Worm (Caenorhabditis elegans): ENCODE data around the gene wee-1.3.

The wee-1.3 gene

ce11 chrII:9716417-9717039, at the start of gene wee-1.3 (continued):
- TF ChIP-seq dve-1 (tag; optimal IDR thresholded peaks at IDR 0.05) (peak; percentile 22), pha-2 (tag; optimal IDR thresholded peaks at IDR 0.05) (no peak), ceh-31 (tag; optimal IDR thresholded peaks at IDR 0.05) (peak; percentile 54), C38D4.7 (GFP tag; optimal IDR thresholded peaks at IDR 0.05) (no peak), madf-2 (tag; optimal IDR thresholded peaks at IDR 0.05) (no peak), ets-4 (tag; optimal IDR thresholded peaks at IDR 0.05) (no peak), ceh-18 (tag; optimal IDR thresholded peaks at IDR 0.05) (no peak), unc-86 (tag; optimal IDR thresholded peaks at IDR 0.05) (no peak), ceh-30 (tag; optimal IDR thresholded peaks at IDR 0.05) (peak; percentile 18), K02D7.2 (tag; optimal IDR thresholded peaks at IDR 0.05) (no peak), npax-4 (tag; optimal IDR thresholded peaks at IDR 0.05) (no peak), ztf-16 (tag; optimal IDR thresholded peaks at IDR 0.05) (peak; percentile 28), elt-4 (tag; optimal IDR thresholded peaks at IDR 0.05) (no peak), tbx-2 (tag; optimal IDR thresholded peaks at IDR 0.05) (peak; percentile 18)

ce11 chrII:9764696-9765095, 48.4 kb upstream of the wee-1.3 start:
- TF ChIP-seq hlh-6 (tag; optimal IDR thresholded peaks at IDR 0.05) (no peak), unc-55 (GFP tag; optimal IDR thresholded peaks at IDR 0.05) (peak; percentile 62), ceh-9 (tag; optimal IDR thresholded peaks at IDR 0.05) (no peak), elt-4 (tag; optimal IDR thresholded peaks at IDR 0.05) (no peak)

ce11 chrII:9759382-9759781, 43.1 kb upstream of the wee-1.3 start:
- TF ChIP-seq hlh-8 (tag; optimal IDR thresholded peaks at IDR 0.05): no peak
- no peak for TF ChIP-seq pqm-1 (tag; optimal IDR thresholded peaks at IDR 0.05)
- no peak for TF ChIP-seq ztf-16 (tag; optimal IDR thresholded peaks at IDR 0.05)
- no peak for TF ChIP-seq hlh-30 (tag; optimal IDR thresholded peaks at IDR 0.05; ENCODE audit: insufficient read depth)
- no peak for TF ChIP-seq T23F11.4 (GFP tag; optimal IDR thresholded peaks at IDR 0.05)
- no peak for TF ChIP-seq K09A11.1 (tag; optimal IDR thresholded peaks at IDR 0.05; ENCODE audit: insufficient read depth)
- TF ChIP-seq ceh-19 (GFP tag; optimal IDR thresholded peaks at IDR 0.05): no peak
- TF ChIP-seq lin-11 (tag; optimal IDR thresholded peaks at IDR 0.05): no peak
- TF ChIP-seq elt-2 (tag; optimal IDR thresholded peaks at IDR 0.05): no peak
- no peak for TF ChIP-seq ahr-1 (tag; optimal IDR thresholded peaks at IDR 0.05)
- no peak for TF ChIP-seq fax-1 (tag; optimal IDR thresholded peaks at IDR 0.05)
- TF ChIP-seq odd-2 (tag; optimal IDR thresholded peaks at IDR 0.05): no peak
- no peak for TF ChIP-seq hlh-6 (tag; optimal IDR thresholded peaks at IDR 0.05)
- TF ChIP-seq unc-86 (tag; optimal IDR thresholded peaks at IDR 0.05): no peak
- no peak for TF ChIP-seq eyg-1 (tag; optimal IDR thresholded peaks at IDR 0.05)
- no peak for TF ChIP-seq C38D4.7 (GFP tag; optimal IDR thresholded peaks at IDR 0.05)
- no peak for TF ChIP-seq gmeb-2 (tag; optimal IDR thresholded peaks at IDR 0.05)
- TF ChIP-seq fkh-6 (tag; optimal IDR thresholded peaks at IDR 0.05): no peak
- TF ChIP-seq hlh-15 (tag; optimal IDR thresholded peaks at IDR 0.05): no peak

DNA sequence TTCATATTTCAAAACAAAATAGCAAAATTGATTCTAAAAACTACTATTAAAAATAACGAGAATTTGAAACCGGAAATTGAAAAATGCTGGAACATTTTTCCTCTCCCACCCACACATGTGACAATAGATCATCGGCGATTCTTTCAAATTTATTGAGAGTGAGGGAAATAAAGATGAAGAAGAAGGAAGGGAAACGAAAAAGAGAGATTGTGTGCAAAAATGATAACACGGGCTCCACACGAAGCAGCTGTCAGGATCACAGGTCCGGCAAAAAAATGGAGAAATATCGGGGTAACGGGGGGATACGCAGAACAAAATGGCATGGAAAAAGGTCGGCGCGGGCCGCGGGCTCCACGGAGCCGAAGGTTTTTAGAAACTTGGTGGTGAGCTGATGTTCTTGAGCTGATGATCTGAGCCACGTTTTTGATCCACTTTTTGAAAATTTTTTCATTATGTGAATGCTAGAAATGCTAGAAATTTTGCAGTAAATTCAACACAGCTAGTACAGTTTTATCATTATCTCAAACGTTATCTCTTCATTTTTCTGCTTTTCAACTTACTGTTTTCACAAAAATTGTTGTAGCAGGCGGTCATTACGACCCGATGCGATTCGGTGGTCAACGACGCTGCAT, 41.5 kb upstream of the wee-1.3 start, which contains the start of gene shk-1:
Gene shk-1 (plus strand): TSS at position 582 of the 632 bp plus-strand sequence.
- no peak for TF ChIP-seq mec-3 (tag; optimal IDR thresholded peaks at IDR 0.05; ENCODE audit: borderline replicate concordance)
- peak; percentile 77 for TF ChIP-seq ceh-18 (tag; optimal IDR thresholded peaks at IDR 0.05)
- TF ChIP-seq rnt-1 (tag; optimal IDR thresholded peaks at IDR 0.05): peak; percentile 23
- TF ChIP-seq nhr-11 (tag; optimal IDR thresholded peaks at IDR 0.05): peak; percentile 87
- no peak for TF ChIP-seq F13H6.1 (tag; optimal IDR thresholded peaks at IDR 0.05)
